Fruit fly (Drosophila melanogaster) whole organism, embryonic: ENCODE results near the gene CG9628.

ENCODE experiments used
- CG10543 ChIP-seq: fragments of 200-800 bp; sonication (Bioruptor generic); optimal IDR thresholded peaks from 3 replicates; lab custom pipeline; 2017; ENCODE audit warnings: missing biosample characterization, mild to moderate bottlenecking, missing genetic modification characterization, moderate library complexity
- CG10565 ChIP-seq: fragments of 200-800 bp; sonication (Bioruptor generic); optimal IDR thresholded peaks from 3 replicates; lab custom pipeline; 2016; ENCODE audit warnings: missing biosample characterization, mild to moderate bottlenecking, missing genetic modification characterization
- CG11696 ChIP-seq: fragments of 200-800 bp; sonication (Bioruptor generic); IDR thresholded peaks from 2 replicates; pipeline ENCODE4 v1.3.6; 2022; ENCODE audit warnings: missing biosample characterization, missing genetic modification characterization
- CG11723 ChIP-seq: fragments of 200-800 bp; sonication (Bioruptor generic); optimal IDR thresholded peaks from 2 replicates; lab custom pipeline; 2017; ENCODE audit warnings: missing biosample characterization, mild to moderate bottlenecking, missing genetic modification characterization
- CG12391 ChIP-seq: fragments of 200-800 bp; sonication (Bioruptor generic); optimal IDR thresholded peaks from 3 replicates; lab custom pipeline; 2018; ENCODE audit warnings: missing biosample characterization, mild to moderate bottlenecking, missing genetic modification characterization, moderate library complexity
- CG15011 ChIP-seq: fragments of 200-800 bp; sonication (Bioruptor generic); optimal IDR thresholded peaks from 3 replicates; lab custom pipeline; 2018; ENCODE audit warnings: missing biosample characterization, mild to moderate bottlenecking, missing genetic modification characterization
- CG15269 ChIP-seq: fragments of 200-800 bp; sonication (Bioruptor generic); optimal IDR thresholded peaks from 2 replicates; lab custom pipeline; 2018; ENCODE audit warnings: missing biosample characterization, mild to moderate bottlenecking, missing genetic modification characterization, moderate library complexity
- CG15479 ChIP-seq: fragments of 200-800 bp; sonication (Bioruptor generic); optimal IDR thresholded peaks from 3 replicates; lab custom pipeline; 2019; ENCODE audit warnings: missing biosample characterization, mild to moderate bottlenecking, missing genetic modification characterization, moderate library complexity
- CG17385 ChIP-seq: fragments of 200-800 bp; sonication (Bioruptor generic); optimal IDR thresholded peaks from 3 replicates; lab custom pipeline; 2018; ENCODE audit warnings: missing biosample characterization, mild to moderate bottlenecking, missing genetic modification characterization
- CG2199 ChIP-seq: fragments of 200-800 bp; sonication (Bioruptor generic); IDR thresholded peaks from 3 replicates; pipeline ENCODE4 v1.3.6; 2022; ENCODE audit warnings: missing biosample characterization, missing genetic modification characterization
- CG2712 ChIP-seq: fragments of 200-800 bp; optimal IDR thresholded peaks from 3 replicates; lab custom pipeline; 2019; ENCODE audit warnings: missing biosample characterization, mild to moderate bottlenecking, missing genetic modification characterization, moderate library complexity
- CG4328 ChIP-seq: fragments of 200-800 bp; sonication (Bioruptor generic); optimal IDR thresholded peaks from 3 replicates; lab custom pipeline; 2017; ENCODE audit warnings: missing biosample characterization, missing genetic modification reagents, missing genetic modification characterization
- CG43689 ChIP-seq: fragments of 200-800 bp; sonication (Bioruptor generic); IDR thresholded peaks from 2 replicates; pipeline ENCODE4 v1.3.6; 2022; ENCODE audit warnings: missing biosample characterization, missing genetic modification characterization
- CG4730 ChIP-seq: fragments of 200-800 bp; sonication (Bioruptor generic); IDR thresholded peaks from 2 replicates; pipeline ENCODE4 v1.3.6; 2022; ENCODE audit warnings: missing biosample characterization, missing genetic modification characterization
- CG4820 ChIP-seq: fragments of 200-800 bp; sonication (Bioruptor generic); optimal IDR thresholded peaks from 3 replicates; lab custom pipeline; 2016; ENCODE audit warnings: missing biosample characterization, missing genetic modification characterization
- CG8089 ChIP-seq: fragments of 200-800 bp; sonication (Bioruptor generic); optimal IDR thresholded peaks from 3 replicates; lab custom pipeline; 2016; ENCODE audit warnings: missing biosample characterization, missing genetic modification characterization
- D ChIP-seq, 2 experiments: fragments of 200-800 bp in 1 of 2; fragments of >200 bp in 1 of 2; sonication (Bioruptor generic) in 1 of 2; optimal IDR thresholded peaks; 2 replicates in 1 of 2; 3 replicates in 1 of 2; lab custom pipeline; 2017; ENCODE audit warnings: mild to moderate bottlenecking in 1 of 2, missing biosample characterization in 1 of 2, missing genetic modification characterization in 1 of 2, missing genetic modification reagents in 1 of 2
- Dip2 ChIP-seq: fragments of 200-800 bp; sonication (Bioruptor generic); IDR thresholded peaks from 2 replicates; pipeline ENCODE4 v1.3.6; 2022; ENCODE audit warnings: missing biosample characterization, missing genetic modification characterization
- Doc3 ChIP-seq: fragments of 200-800 bp; sonication (Bioruptor generic); IDR thresholded peaks from 3 replicates; pipeline ENCODE4 v1.3.6; 2022; ENCODE audit warnings: missing biosample characterization, missing genetic modification characterization; ENCODE audit not compliant: partially characterized antibody
- HLH54F ChIP-seq: fragments of 200-800 bp; sonication (Bioruptor generic); optimal IDR thresholded peaks from 3 replicates; lab custom pipeline; 2016; ENCODE audit warnings: missing biosample characterization, missing genetic modification characterization
- HLHmδ ChIP-seq: fragments of 200-800 bp; sonication (Bioruptor generic); optimal IDR thresholded peaks from 2 replicates; lab custom pipeline; 2018; ENCODE audit warnings: missing biosample characterization, mild to moderate bottlenecking, missing genetic modification characterization, moderate library complexity
- Kr ChIP-seq: fragments of 200-800 bp; sonication (Bioruptor generic); optimal IDR thresholded peaks from 2 replicates; lab custom pipeline; 2017; ENCODE audit warnings: missing biosample characterization, mild to moderate bottlenecking, missing genetic modification characterization
- MBD-R2 ChIP-seq: fragments of 200-800 bp; sonication (Bioruptor generic); IDR thresholded peaks from 2 replicates; pipeline ENCODE4 v1.3.6; 2022; ENCODE audit warnings: missing biosample characterization, missing genetic modification characterization
- Med ChIP-seq: fragments of 200-800 bp; sonication (Bioruptor generic); peaks from one replicate; lab custom pipeline; 2016; ENCODE audit warnings: missing biosample characterization, missing genetic modification characterization, mild to moderate bottlenecking, inconsistent platforms, moderate library complexity
- NFAT ChIP-seq: fragments of 200-800 bp; sonication (Bioruptor generic); IDR thresholded peaks from 2 replicates; pipeline ENCODE4 v1.3.6; 2022; ENCODE audit warnings: missing biosample characterization, missing genetic modification characterization
- Scr ChIP-seq: fragments of 200-800 bp; sonication (Bioruptor generic); IDR thresholded peaks from 2 replicates; pipeline ENCODE4 v1.3.6; 2022; ENCODE audit warnings: missing biosample characterization, missing genetic modification characterization; ENCODE audit not compliant: partially characterized antibody
- Tbp ChIP-seq: fragments of >200 bp; optimal IDR thresholded peaks from 2 replicates; lab custom pipeline; 2018; ENCODE audit warnings: missing biosample characterization, missing genetic modification characterization
- Trl ChIP-seq, 3 experiments: fragments of >200 bp in 2 of 3; fragments of 200-800 bp in 1 of 3; sonication (Bioruptor generic) in 1 of 3; optimal IDR thresholded peaks; 2 replicates in 1 of 3; 3 replicates in 2 of 3; lab custom pipeline; 2016 to 2017; ENCODE audit warnings: missing biosample characterization in 1 of 3, missing genetic modification characterization in 1 of 3
- Xrp1 ChIP-seq: fragments of 200-800 bp; sonication (Bioruptor generic); IDR thresholded peaks from 2 replicates; pipeline ENCODE4 v1.3.6; 2022; ENCODE audit warnings: missing biosample characterization, missing genetic modification characterization
- bsh ChIP-seq, 2 experiments: fragments of 200-800 bp; sonication (Bioruptor generic); optimal IDR thresholded peaks; 2 replicates each; lab custom pipeline; 2017 to 2018; ENCODE audit warnings: mild to moderate bottlenecking in 2 of 2, missing biosample characterization in 2 of 2, missing genetic modification characterization in 2 of 2, moderate library complexity in 1 of 2
- cad ChIP-seq: fragments of >200 bp; optimal IDR thresholded peaks from 2 replicates; lab custom pipeline; 2017; ENCODE audit warnings: missing biosample characterization, missing genetic modification characterization
- gcm2 ChIP-seq: fragments of 200-800 bp; sonication (Bioruptor generic); optimal IDR thresholded peaks from 2 replicates; lab custom pipeline; 2016; ENCODE audit warnings: missing biosample characterization, missing genetic modification characterization
- gfzf ChIP-seq: fragments of 200-800 bp; sonication (Bioruptor generic); optimal IDR thresholded peaks from 2 replicates; lab custom pipeline; 2016; ENCODE audit warnings: missing biosample characterization, mild to moderate bottlenecking, missing genetic modification characterization, moderate library complexity
- grn ChIP-seq: fragments of 200-800 bp; sonication (Bioruptor generic); optimal IDR thresholded peaks from 3 replicates; lab custom pipeline; 2017; ENCODE audit warnings: missing biosample characterization, missing genetic modification characterization
- insv ChIP-seq, 2 experiments: fragments of 200-800 bp; sonication (Bioruptor generic); optimal IDR thresholded peaks; 3 replicates each; lab custom pipeline; 2016 to 2018; ENCODE audit warnings: missing biosample characterization in 2 of 2, missing genetic modification characterization in 2 of 2
- inv ChIP-seq: fragments of 200-800 bp; sonication (Bioruptor generic); IDR thresholded peaks from 2 replicates; pipeline ENCODE4 v1.3.6; 2022; ENCODE audit warnings: missing biosample characterization, missing genetic modification characterization; ENCODE audit not compliant: partially characterized antibody
- kni ChIP-seq: fragments of 200-800 bp; sonication (Bioruptor generic); optimal IDR thresholded peaks from 3 replicates; lab custom pipeline; 2017; ENCODE audit warnings: mild to moderate bottlenecking, missing biosample characterization, missing genetic modification reagents, missing genetic modification characterization
- lab ChIP-seq: fragments of 200-800 bp; sonication (Bioruptor generic); optimal IDR thresholded peaks from 3 replicates; lab custom pipeline; 2017; ENCODE audit warnings: missing biosample characterization, missing genetic modification characterization, mild to moderate bottlenecking, moderate library complexity, missing genetic modification reagents
- mirr ChIP-seq: fragments of 200-800 bp; sonication (Bioruptor generic); optimal IDR thresholded peaks from 3 replicates; lab custom pipeline; 2018; ENCODE audit warnings: missing biosample characterization, mild to moderate bottlenecking, missing genetic modification characterization
- pros ChIP-seq: fragments of 200-800 bp; sonication (Bioruptor generic); optimal IDR thresholded peaks from 3 replicates; lab custom pipeline; 2019; ENCODE audit warnings: missing biosample characterization, mild to moderate bottlenecking, missing genetic modification characterization, moderate library complexity
- ro ChIP-seq: fragments of 200-800 bp; sonication (Bioruptor generic); IDR thresholded peaks from 2 replicates; pipeline ENCODE4 v1.3.6; 2022; ENCODE audit warnings: missing biosample characterization, missing genetic modification characterization
- so ChIP-seq: fragments of 200-800 bp; sonication (Bioruptor generic); IDR thresholded peaks from 3 replicates; pipeline ENCODE4 v1.3.6; 2022; ENCODE audit warnings: missing biosample characterization, missing genetic modification characterization
- stwl ChIP-seq: fragments of 200-800 bp; sonication (Bioruptor generic); optimal IDR thresholded peaks from 3 replicates; lab custom pipeline; 2018; ENCODE audit warnings: missing biosample characterization, mild to moderate bottlenecking, missing genetic modification characterization, moderate library complexity
- tll ChIP-seq, 2 experiments: fragments of 200-800 bp in 1 of 2; fragments of >200 bp in 1 of 2; sonication (Bioruptor generic) in 1 of 2; optimal IDR thresholded peaks; 2 replicates each; lab custom pipeline; 2017 to 2019; ENCODE audit warnings: missing biosample characterization in 2 of 2, missing genetic modification characterization in 2 of 2, mild to moderate bottlenecking in 1 of 2, moderate library complexity in 1 of 2
- z ChIP-seq: fragments of 200-800 bp; sonication (Bioruptor generic); IDR thresholded peaks from 3 replicates; pipeline ENCODE4 v1.3.6; 2022; ENCODE audit warnings: missing biosample characterization, missing genetic modification characterization
- zen ChIP-seq: fragments of 200-800 bp; sonication (Bioruptor generic); optimal IDR thresholded peaks from 3 replicates; lab custom pipeline; 2018; ENCODE audit warnings: missing biosample characterization, mild to moderate bottlenecking, missing genetic modification characterization, moderate library complexity

CG9628 gene

DNA sequence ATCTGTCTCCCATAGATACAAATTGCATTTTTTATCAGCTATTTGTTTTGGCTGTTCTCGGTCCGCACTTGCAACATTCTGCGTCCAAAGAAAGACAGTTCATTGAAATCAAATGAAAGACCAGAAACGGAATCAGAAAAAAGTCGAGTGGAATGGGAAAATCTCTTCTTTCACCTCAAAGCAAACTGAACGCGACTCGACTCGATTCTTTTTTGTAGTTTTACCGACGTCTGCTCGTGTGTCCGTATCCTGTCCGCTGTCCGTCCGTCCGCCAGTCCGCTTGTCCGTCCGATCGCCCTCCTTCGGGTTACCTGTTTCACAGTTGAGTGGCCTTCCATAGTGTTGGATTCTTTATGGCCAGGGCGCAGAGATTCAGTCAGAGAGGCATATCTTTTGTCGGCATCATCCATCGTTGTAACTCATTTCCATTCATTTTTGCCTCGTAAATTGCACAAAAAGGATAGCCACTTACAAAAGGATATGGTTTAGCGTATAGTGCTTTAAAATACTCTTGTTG lies 19.4 kb downstream of the CG9628 start:
- TF ChIP-seq CG15479 (peak; percentile 89), CG2199 (GFP tag; lab: Robert Waterston, UW) (0 out of 3 replicates have a peak, but pooled peaks have one; percentile 22), D (optimal IDR thresholded peaks at IDR 0.05; lab: Kevin White, UChicago) (peak; percentile 85), D (GFP tag; optimal IDR thresholded peaks at IDR 0.05; lab: Kevin White, UChicago) (no peak), Med (GFP tag; lab: Kevin White, UChicago) (peak; percentile 56), zen (peak; percentile 31), pros (GFP tag; lab: Kevin White, UChicago) (peak; percentile 39), insv (GFP tag; optimal IDR thresholded peaks at IDR 0.05; lab: Kevin White, UChicago) (peak in 1 of 2 experiments; percentile 2), cad (GFP tag; lab: Kevin White, UChicago) (peak; percentile 79), CG4328 (GFP tag; lab: Kevin White, UChicago) (no peak), kni (GFP tag; lab: Kevin White, UChicago) (peak; percentile 44), CG43689 (GFP tag; lab: Robert Waterston, UW) (no peak), Xrp1 (no peak), Kr (GFP tag; lab: Kevin White, UChicago) (peak; percentile 36), CG11696 (GFP tag; lab: Robert Waterston, UW) (no peak), z (GFP tag; lab: Robert Waterston, UW) (no peak), Tbp (GFP tag; lab: Kevin White, UChicago) (no peak), CG15011 (GFP tag; lab: Kevin White, UChicago) (no peak), HLH54F (GFP tag; lab: Kevin White, UChicago) (no peak), tll (GFP tag; optimal IDR thresholded peaks at IDR 0.05; lab: Kevin White, UChicago) (peak in 1 of 2 experiments; percentile 95)
- TF ChIP-seq, all 482 proteins: peak for 11

DNA sequence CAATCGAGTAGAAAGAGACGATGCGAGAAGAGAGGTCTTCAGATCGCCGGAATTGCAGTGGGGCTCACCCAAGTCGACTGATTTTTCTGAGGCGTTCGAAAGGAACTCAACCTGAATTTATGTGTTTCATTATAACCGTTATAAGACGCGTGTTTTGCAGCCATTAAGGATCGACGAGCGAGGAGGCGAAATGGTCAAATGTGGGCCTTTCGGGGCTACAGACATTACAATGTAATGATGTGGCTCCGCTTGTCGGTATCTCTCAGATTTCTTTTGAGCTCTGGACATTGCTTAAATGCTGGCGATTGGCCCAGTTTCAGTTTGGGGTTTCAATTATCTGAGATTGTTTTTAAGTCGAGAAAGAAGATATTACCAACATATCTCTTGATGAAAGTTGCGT lies 20.2 kb downstream of the CG9628 start:
- TF ChIP-seq lab (no peak), Dip2 (GFP tag; lab: Robert Waterston, UW) (no peak), CG2712 (no peak), Trl (optimal IDR thresholded peaks at IDR 0.05; lab: Kevin White, UChicago) (no peak), Trl (GFP tag; optimal IDR thresholded peaks at IDR 0.05; lab: Kevin White, UChicago) (no peak), inv (no peak), Doc3 (GFP tag; lab: Robert Waterston, UW) (no peak), CG4730 (GFP tag; lab: Robert Waterston, UW) (no peak), mirr (GFP tag; lab: Kevin White, UChicago) (no peak), grn (GFP tag; lab: Kevin White, UChicago) (no peak), CG8089 (GFP tag; lab: Kevin White, UChicago) (no peak), gcm2 (GFP tag; lab: Kevin White, UChicago) (no peak), CG17385 (GFP tag; lab: Kevin White, UChicago) (no peak), NFAT (GFP tag; lab: Robert Waterston, UW) (no peak), CG11696 (GFP tag; lab: Robert Waterston, UW) (no peak), cad (GFP tag; lab: Kevin White, UChicago) (no peak), MBD-R2 (GFP tag; lab: Robert Waterston, UW) (no peak), bsh (GFP tag; optimal IDR thresholded peaks at IDR 0.05; lab: Kevin White, UChicago) (no peak)

DNA sequence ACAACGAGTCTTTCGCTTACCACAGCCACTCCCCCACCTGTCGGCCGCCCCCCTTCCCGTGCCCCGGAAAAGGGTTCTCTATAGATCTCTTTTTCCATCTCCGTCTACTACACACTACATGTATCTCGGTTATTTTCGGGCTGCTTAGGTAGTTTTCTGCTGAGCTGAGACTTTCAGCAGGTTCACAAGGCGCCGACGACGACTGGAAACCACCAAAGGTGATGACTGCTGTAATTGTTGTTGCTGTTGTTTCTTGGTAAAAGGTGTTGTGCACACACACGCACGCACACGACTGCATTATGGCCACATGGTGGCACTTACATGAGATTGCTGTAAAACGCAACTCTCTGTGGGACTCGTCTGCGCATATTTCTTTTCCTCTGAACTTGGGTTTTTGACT lies 21.1 kb downstream of the CG9628 start:
- TF ChIP-seq so = 0 out of 3 replicates have a peak, but pooled peaks have one; percentile 22
- TF ChIP-seq D (optimal IDR thresholded peaks at IDR 0.05; lab: Kevin White, UChicago) = peak; percentile 74
- no peak for TF ChIP-seq D (GFP tag; optimal IDR thresholded peaks at IDR 0.05; lab: Kevin White, UChicago)
- TF ChIP-seq CG10565 (GFP tag; lab: Kevin White, UChicago) = no peak
- TF ChIP-seq HLHmδ (GFP tag; lab: Kevin White, UChicago) = no peak
- TF ChIP-seq kni (GFP tag; lab: Kevin White, UChicago) = peak; percentile 82
- TF ChIP-seq CG4820 (GFP tag; lab: Kevin White, UChicago) = no peak
- no peak for TF ChIP-seq CG12391
- peak; percentile 70 for TF ChIP-seq pros (GFP tag; lab: Kevin White, UChicago)
- TF ChIP-seq Scr (GFP tag; lab: Robert Waterston, UW) = no peak
- TF ChIP-seq stwl (tag; lab: Kevin White, UChicago) = no peak
- no peak for TF ChIP-seq CG11723 (GFP tag; lab: Kevin White, UChicago)
- no peak for TF ChIP-seq ro (GFP tag; lab: Robert Waterston, UW)
- TF ChIP-seq gfzf (GFP tag; lab: Kevin White, UChicago) = no peak
- TF ChIP-seq CG10543 (GFP tag; lab: Kevin White, UChicago) = no peak
- 0 out of 3 replicates have a peak, but pooled peaks have one; percentile 18 for TF ChIP-seq CG2199 (GFP tag; lab: Robert Waterston, UW)
- TF ChIP-seq CG15269 (tag; lab: Kevin White, UChicago) = peak; percentile 35
